Worm (Caenorhabditis elegans): ENCODE data around the gene kel-10.
A peak's percentile ranks its signal among the peaks of the same experiment; 100 is the strongest.

kel-10 gene

ce11 chrIII:10093093-10093492 lies 8.2 kb downstream of the kel-10 start (continued):
- TF ChIP-seq lin-39 (tag; optimal IDR thresholded peaks at IDR 0.05) (no peak), sptf-1 (tag; optimal IDR thresholded peaks at IDR 0.05) (no peak), nhr-71 (tag; optimal IDR thresholded peaks at IDR 0.05) (peak; percentile 21), Y116A8C.19 (tag; optimal IDR thresholded peaks at IDR 0.05; ENCODE audit: borderline replicate concordance) (no peak), fkh-8 (tag; optimal IDR thresholded peaks at IDR 0.05) (no peak), unc-62 (GFP tag; optimal IDR thresholded peaks at IDR 0.05) (no peak), efl-3 (GFP tag; optimal IDR thresholded peaks at IDR 0.05) (no peak), elt-2 (tag; optimal IDR thresholded peaks at IDR 0.05) (no peak), isw-1 (GFP tag; IDR thresholded peaks at IDR 0.05) (no peak), efl-1 (optimal IDR thresholded peaks at IDR 0.05) (peak; percentile 45 to 93), efl-1 (GFP tag; optimal IDR thresholded peaks at IDR 0.05 in 1 of 2) (peak; percentile 90 to 99), nhr-237 (tag; optimal IDR thresholded peaks at IDR 0.05) (no peak), ztf-11 (tag; optimal IDR thresholded peaks at IDR 0.05) (no peak), ceh-90 (tag; optimal IDR thresholded peaks at IDR 0.05) (no peak), ces-1 (GFP tag; optimal IDR thresholded peaks at IDR 0.05) (no peak), tlp-1 (tag; optimal IDR thresholded peaks at IDR 0.05) (no peak), lsy-2 (tag; optimal IDR thresholded peaks at IDR 0.05) (peak in 1 of 2 experiments; percentile 55), lir-3 (tag; optimal IDR thresholded peaks at IDR 0.05; ENCODE audit: poor library complexity) (no peak), mep-1 (tag; optimal IDR thresholded peaks at IDR 0.05) (no peak), C16A3.4 (tag; optimal IDR thresholded peaks at IDR 0.05) (no peak), vab-15 (tag; optimal IDR thresholded peaks at IDR 0.05) (no peak), sox-4 (tag; optimal IDR thresholded peaks at IDR 0.05) (no peak), snpc-4 (tag; optimal IDR thresholded peaks at IDR 0.05) (no peak), sup-37 (GFP tag; optimal IDR thresholded peaks at IDR 0.05) (no peak), unc-30 (tag; optimal IDR thresholded peaks at IDR 0.05) (no peak), ceh-63 (GFP tag; optimal IDR thresholded peaks at IDR 0.05) (no peak), egl-27 (tag; optimal IDR thresholded peaks at IDR 0.05) (no peak), egl-13 (tag; optimal IDR thresholded peaks at IDR 0.05) (no peak), ceh-8 (GFP tag; optimal IDR thresholded peaks at IDR 0.05) (no peak), nhr-76 (tag; optimal IDR thresholded peaks at IDR 0.05) (no peak), irx-1 (tag; optimal IDR thresholded peaks at IDR 0.05) (no peak), nhr-85 (tag) (no peak), nhr-47 (tag; optimal IDR thresholded peaks at IDR 0.05) (peak; percentile 13), F16B12.6 (tag; optimal IDR thresholded peaks at IDR 0.05) (peak; percentile 79), zag-1 (tag; optimal IDR thresholded peaks at IDR 0.05) (no peak), nhr-84 (tag; optimal IDR thresholded peaks at IDR 0.05) (no peak), hlh-4 (tag; optimal IDR thresholded peaks at IDR 0.05) (no peak)

- TF ChIP-seq C34B4.2 (tag; optimal IDR thresholded peaks at IDR 0.05), result no peak
- TF ChIP-seq irx-1 (tag; optimal IDR thresholded peaks at IDR 0.05), result no peak
- TF ChIP-seq nhr-47 (tag; optimal IDR thresholded peaks at IDR 0.05), result no peak
- TF ChIP-seq ces-1 (GFP tag; optimal IDR thresholded peaks at IDR 0.05), result no peak
- peak; percentile 4 for TF ChIP-seq nhr-85 (tag)
Observed at ce11 chrIII:10090685-10091084, 10.6 kb downstream of the kel-10 start, which contains the start of gene gtf-2H2C. TSS of gene gtf-2H2C (minus strand) at chrIII:10090785.

ce11 chrIII:10088508-10088981 lies 12.7 kb downstream of the kel-10 start, which contains the start of gene hal-2:
TSS of gene hal-2 (minus strand) at chrIII:10088931.
- no peak for TF ChIP-seq nhr-77 (tag; optimal IDR thresholded peaks at IDR 0.05)
- no peak for TF ChIP-seq nhr-84 (tag; optimal IDR thresholded peaks at IDR 0.05)
- no peak for TF ChIP-seq pqm-1 (tag; optimal IDR thresholded peaks at IDR 0.05)
- no peak for TF ChIP-seq zag-1 (tag; optimal IDR thresholded peaks at IDR 0.05)
- no peak for TF ChIP-seq lsy-2 (tag; optimal IDR thresholded peaks at IDR 0.05)
- no peak for TF ChIP-seq elt-3 (tag; optimal IDR thresholded peaks at IDR 0.05)
